Fruit fly (Drosophila melanogaster): ENCODE measurements around the gene Jon65Aii.

Jon65Aii gene

dm6 chr3L:6052021-6052420 is at the start of gene Jon65Aii:
TSS of gene Jon65Aii (plus strand) at chr3L:6052321.
- no peak for TF ChIP-seq psq (optimal IDR thresholded peaks at IDR 0.05)
- TF ChIP-seq Myc (optimal IDR thresholded peaks at IDR 0.05), result no peak
- TF ChIP-seq insv (optimal IDR thresholded peaks at IDR 0.05), result no peak
- TF ChIP-seq ttk (optimal IDR thresholded peaks at IDR 0.05), result no peak
- TF ChIP-seq h (optimal IDR thresholded peaks at IDR 0.05), result no peak
- no peak for TF ChIP-seq Sin3A (optimal IDR thresholded peaks at IDR 0.05)

DNA sequence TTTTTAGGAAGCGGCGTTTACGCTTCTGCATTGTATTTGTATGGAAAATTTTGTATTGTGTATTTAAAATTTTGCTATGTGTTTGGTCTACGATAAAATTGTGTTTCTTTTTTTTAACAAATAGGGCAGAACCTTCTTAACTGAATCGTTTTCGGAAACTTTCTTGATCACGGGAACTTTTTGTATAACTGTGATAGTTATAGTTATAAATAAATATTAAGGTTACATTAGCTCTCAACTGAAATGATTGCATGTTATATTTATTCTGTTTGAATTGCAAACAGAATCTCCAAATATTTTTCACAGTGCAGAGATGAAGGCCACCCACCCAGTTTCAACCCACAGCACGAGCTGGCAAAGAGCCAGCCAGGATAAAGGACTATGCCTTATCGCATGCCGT is 41.2 kb upstream of the Jon65Aii start, which contains the start of gene alphaKap4:
Gene alphaKap4 (minus strand): TSS at position 101 of the 400 bp plus-strand sequence.
- TF ChIP-seq Myc (optimal IDR thresholded peaks at IDR 0.05), result no peak
- no peak for TF ChIP-seq Sin3A (optimal IDR thresholded peaks at IDR 0.05)
- no peak for TF ChIP-seq insv (optimal IDR thresholded peaks at IDR 0.05)
- no peak for TF ChIP-seq ttk (optimal IDR thresholded peaks at IDR 0.05)
- TF ChIP-seq h (optimal IDR thresholded peaks at IDR 0.05), result no peak
- TF ChIP-seq psq (optimal IDR thresholded peaks at IDR 0.05), result no peak

- TF ChIP-seq psq (optimal IDR thresholded peaks at IDR 0.05) (no peak), Myc (optimal IDR thresholded peaks at IDR 0.05) (no peak), ttk (optimal IDR thresholded peaks at IDR 0.05) (no peak), Sin3A (optimal IDR thresholded peaks at IDR 0.05) (no peak), h (optimal IDR thresholded peaks at IDR 0.05) (no peak), insv (optimal IDR thresholded peaks at IDR 0.05) (no peak)
These were observed 39.2 kb upstream of the Jon65Aii start for dm6 chr3L:6012950-6013349.

DNA sequence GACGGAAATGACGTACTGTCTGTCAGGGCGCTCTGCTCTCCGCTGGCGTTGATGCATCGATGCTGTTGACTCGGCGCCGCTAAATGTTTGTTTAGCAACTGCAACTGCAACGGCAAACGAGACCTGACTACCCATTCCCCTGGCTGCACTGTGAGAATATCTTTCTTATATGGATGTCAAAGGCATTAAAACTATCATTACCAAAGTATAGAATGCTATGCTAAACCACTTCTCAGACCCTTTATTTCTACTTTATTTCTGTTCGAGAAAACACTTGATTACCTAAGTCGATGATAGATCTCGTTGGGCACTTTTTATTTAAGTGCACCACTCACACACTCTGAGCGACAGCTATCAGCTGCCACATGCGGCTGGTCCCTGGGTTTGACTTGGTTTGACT is 30.0 kb upstream of the Jon65Aii start:
- TF ChIP-seq Sin3A (optimal IDR thresholded peaks at IDR 0.05) (no peak), Myc (optimal IDR thresholded peaks at IDR 0.05) (no peak), h (optimal IDR thresholded peaks at IDR 0.05) (no peak), ttk (optimal IDR thresholded peaks at IDR 0.05) (no peak), psq (optimal IDR thresholded peaks at IDR 0.05) (no peak), insv (optimal IDR thresholded peaks at IDR 0.05) (no peak)

DNA sequence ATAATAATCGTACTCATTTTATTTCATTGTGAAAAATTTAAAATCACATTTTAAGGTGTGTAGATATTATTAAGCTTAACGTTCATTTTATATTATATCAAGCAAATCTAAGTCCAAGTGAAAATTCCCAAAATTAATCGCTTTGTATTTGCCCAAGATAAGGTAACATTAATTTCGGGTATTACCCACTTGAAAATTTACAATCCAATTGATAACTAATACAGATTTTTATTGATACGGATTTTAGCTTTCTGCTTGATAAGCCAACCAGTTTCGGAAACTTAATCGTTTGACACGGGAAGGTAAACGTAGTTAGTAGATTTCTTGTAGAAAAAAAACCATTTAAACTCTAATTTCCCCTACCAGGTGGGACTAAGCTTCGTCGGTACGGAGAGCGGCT is 19.1 kb upstream of the Jon65Aii start:
- TF ChIP-seq Myc (optimal IDR thresholded peaks at IDR 0.05) (no peak), ttk (optimal IDR thresholded peaks at IDR 0.05) (no peak), psq (optimal IDR thresholded peaks at IDR 0.05) (no peak), insv (optimal IDR thresholded peaks at IDR 0.05) (no peak), h (optimal IDR thresholded peaks at IDR 0.05) (no peak), Sin3A (optimal IDR thresholded peaks at IDR 0.05) (no peak)

dm6 chr3L:6034511-6034910 is 17.6 kb upstream of the Jon65Aii start, which contains the start of gene CG10477:
TSS of gene CG10477 (minus strand) at chr3L:6034611.
- no peak for TF ChIP-seq Myc (optimal IDR thresholded peaks at IDR 0.05)

DNA sequence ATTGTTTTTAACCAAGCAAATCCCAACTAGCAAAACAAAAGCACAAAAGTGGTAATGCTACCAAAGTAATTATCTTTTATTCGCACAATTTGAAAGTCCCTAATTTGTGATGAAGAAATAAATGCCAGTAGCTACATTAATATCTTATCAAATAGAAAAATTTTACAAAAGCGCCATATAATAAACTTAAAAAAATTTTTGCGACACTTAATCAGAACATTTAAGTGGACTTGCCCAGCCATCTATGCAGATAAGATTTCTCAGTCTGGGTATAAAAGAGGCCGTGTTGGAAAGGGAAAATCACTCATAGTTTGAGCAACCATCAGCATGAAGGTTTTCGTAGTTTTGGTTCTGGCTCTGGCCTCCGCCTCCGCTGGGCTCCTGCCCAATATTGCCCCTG is 17.2 kb upstream of the Jon65Aii start, which contains the start of gene yip7:
Gene yip7 (plus strand): TSS at position 301 of the 400 bp plus-strand sequence.
- TF ChIP-seq h (optimal IDR thresholded peaks at IDR 0.05) (no peak), insv (optimal IDR thresholded peaks at IDR 0.05) (no peak), Sin3A (optimal IDR thresholded peaks at IDR 0.05) (no peak), ttk (optimal IDR thresholded peaks at IDR 0.05) (no peak)

DNA sequence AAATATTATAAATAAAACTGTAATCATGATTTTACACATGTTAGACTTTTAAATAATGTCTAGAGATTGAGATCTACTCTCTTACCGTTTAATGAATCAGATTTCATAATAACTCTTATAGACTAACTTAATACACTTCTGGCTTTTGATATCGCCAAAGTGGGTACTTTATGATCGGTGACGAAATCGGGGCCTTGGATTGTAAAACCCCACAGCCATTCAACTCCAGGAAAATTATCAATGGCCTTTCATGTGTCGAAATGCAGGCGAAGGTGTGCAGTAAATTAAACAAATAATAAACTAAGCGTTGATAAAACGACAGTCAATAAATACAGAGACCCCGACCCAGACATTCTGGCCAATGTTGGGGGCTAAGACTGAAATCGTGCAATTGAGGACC is 16.0 kb upstream of the Jon65Aii start:
- TF ChIP-seq ttk (optimal IDR thresholded peaks at IDR 0.05), result no peak
- no peak for TF ChIP-seq Sin3A (optimal IDR thresholded peaks at IDR 0.05)
- TF ChIP-seq h (optimal IDR thresholded peaks at IDR 0.05), result no peak
- no peak for TF ChIP-seq psq (optimal IDR thresholded peaks at IDR 0.05)
- TF ChIP-seq insv (optimal IDR thresholded peaks at IDR 0.05), result no peak
- TF ChIP-seq Myc (optimal IDR thresholded peaks at IDR 0.05), result no peak

DNA sequence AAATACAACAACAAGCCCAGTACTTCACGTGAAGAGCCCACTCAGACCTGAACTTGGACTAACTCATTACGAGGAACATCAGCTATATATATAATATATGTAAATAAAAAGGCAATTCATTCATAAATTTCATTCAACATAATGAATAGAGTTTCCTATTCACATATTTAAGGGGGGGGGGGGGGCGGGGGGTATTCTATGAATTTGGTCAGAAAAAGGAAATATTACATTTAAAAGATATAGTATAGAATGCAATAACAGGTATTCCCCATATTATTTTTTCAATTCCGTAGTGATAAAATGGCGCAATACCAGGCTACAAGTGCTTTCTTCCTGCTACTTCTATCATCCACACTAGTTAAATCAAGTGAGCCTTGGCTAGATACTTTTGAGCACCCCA is 15.3 kb upstream of the Jon65Aii start, which contains the start of gene CG6462:
Gene CG6462 (plus strand): TSS at position 301 of the 400 bp plus-strand sequence.
- TF ChIP-seq ttk (optimal IDR thresholded peaks at IDR 0.05) (no peak), h (optimal IDR thresholded peaks at IDR 0.05) (no peak), Myc (optimal IDR thresholded peaks at IDR 0.05) (no peak), psq (optimal IDR thresholded peaks at IDR 0.05) (no peak), insv (optimal IDR thresholded peaks at IDR 0.05) (no peak), Sin3A (optimal IDR thresholded peaks at IDR 0.05) (no peak)

dm6 chr3L:6038720-6039205 is 13.4 kb upstream of the Jon65Aii start, which contains the start of gene Jon65Aiv:
TSS of gene Jon65Aiv (plus strand) at chr3L:6039155.
- no peak for TF ChIP-seq ttk (optimal IDR thresholded peaks at IDR 0.05)
- no peak for TF ChIP-seq h (optimal IDR thresholded peaks at IDR 0.05)
- no peak for TF ChIP-seq Myc (optimal IDR thresholded peaks at IDR 0.05)
- no peak for TF ChIP-seq psq (optimal IDR thresholded peaks at IDR 0.05)
- no peak for TF ChIP-seq Sin3A (optimal IDR thresholded peaks at IDR 0.05)
- no peak for TF ChIP-seq insv (optimal IDR thresholded peaks at IDR 0.05)

- no peak for TF ChIP-seq h (optimal IDR thresholded peaks at IDR 0.05)
- no peak for TF ChIP-seq psq (optimal IDR thresholded peaks at IDR 0.05)
- no peak for TF ChIP-seq Sin3A (optimal IDR thresholded peaks at IDR 0.05)
- TF ChIP-seq ttk (optimal IDR thresholded peaks at IDR 0.05), result no peak
- no peak for TF ChIP-seq Myc (optimal IDR thresholded peaks at IDR 0.05)
- no peak for TF ChIP-seq insv (optimal IDR thresholded peaks at IDR 0.05)
These were observed 1.8 kb upstream of the Jon65Aii start, which contains the start of gene Jon65Aiii for dm6 chr3L:6050230-6050807. TSS of gene Jon65Aiii (plus strand) at chr3L:6050757.

- no peak for TF ChIP-seq Myc (optimal IDR thresholded peaks at IDR 0.05)
- TF ChIP-seq h (optimal IDR thresholded peaks at IDR 0.05), result no peak
- no peak for TF ChIP-seq psq (optimal IDR thresholded peaks at IDR 0.05)
- no peak for TF ChIP-seq insv (optimal IDR thresholded peaks at IDR 0.05)
- TF ChIP-seq ttk (optimal IDR thresholded peaks at IDR 0.05), result no peak
- TF ChIP-seq Sin3A (optimal IDR thresholded peaks at IDR 0.05), result no peak
These were observed 2.2 kb downstream of the Jon65Aii start, which contains the start of gene Jon65Ai for dm6 chr3L:6054343-6054742. TSS of gene Jon65Ai (minus strand) at chr3L:6054443.

DNA sequence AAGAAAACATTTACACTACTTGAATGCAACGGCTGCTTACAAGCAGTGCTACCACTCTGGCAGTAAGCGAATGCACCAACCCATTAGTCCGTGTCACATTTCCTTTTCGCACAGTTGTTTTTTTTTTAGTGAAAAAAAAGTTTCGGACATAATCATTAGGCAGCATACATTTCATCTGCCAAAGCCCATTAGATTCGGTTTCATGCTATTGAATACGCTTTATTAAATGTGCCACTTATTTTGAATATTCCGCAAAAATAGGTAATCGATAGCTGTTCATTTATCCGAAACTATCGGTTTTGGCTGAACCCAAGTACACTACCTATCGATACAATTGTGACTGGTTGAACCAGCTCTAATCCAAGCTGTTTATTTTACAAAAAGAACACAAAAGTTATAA is 2.7 kb downstream of the Jon65Aii start, which contains the start of gene tant:
Gene tant (plus strand): TSS at position 334 of the 400 bp plus-strand sequence.
- TF ChIP-seq ttk (optimal IDR thresholded peaks at IDR 0.05) (no peak), insv (optimal IDR thresholded peaks at IDR 0.05) (no peak), Sin3A (optimal IDR thresholded peaks at IDR 0.05) (no peak), Myc (optimal IDR thresholded peaks at IDR 0.05) (no peak), psq (optimal IDR thresholded peaks at IDR 0.05) (no peak), h (optimal IDR thresholded peaks at IDR 0.05) (no peak)
